Worm (Caenorhabditis elegans) whole organism, midembryonic: ENCODE results near the gene F54H12.8.

Experiments
- T22C8.4 ChIP-seq: fragments of 200-800 bp; sonication (Bioruptor generic); IDR thresholded peaks from 2 replicates; pipeline ENCODE4 v1.3.6; 2022; ENCODE audit warnings: missing genetic modification characterization, missing compliant biosample characterization
- ref-1 ChIP-seq: fragments of 200-800 bp; sonication (Bioruptor generic); conservative IDR thresholded peaks from 2 replicates; pipeline ENCODE4 v1.3.6; 2022; ENCODE audit warnings: missing genetic modification reagents, missing genetic modification characterization, missing compliant biosample characterization
- ztf-23 ChIP-seq: fragments of 200-800 bp; sonication (Bioruptor generic); IDR thresholded peaks from 2 replicates; pipeline ENCODE4 v1.3.6; 2022; ENCODE audit warnings: missing genetic modification reagents, missing genetic modification characterization, missing compliant biosample characterization

- TF ChIP-seq T22C8.4 (no peak), ztf-23 (GFP tag; lab: Robert Waterston, UW) (no peak), ref-1 (GFP tag; lab: Robert Waterston, UW) (no peak)
Measured at ce11 chrIII:7973201-7973767, 4.3 kb upstream of the F54H12.8 start, which contains the start of the genes eef-1B.1 and aco-2.
